Worm (Caenorhabditis elegans) whole organism, mixed stage, embryonic: ENCODE measurements around the gene C36B7.6.

Experiments
- M03D4.4 ChIP-seq: sonication (generic microtip); optimal IDR thresholded peaks from 2 replicates; lab custom pipeline; 2017; ENCODE audit warnings: mild to moderate bottlenecking, missing genetic modification characterization, missing compliant biosample characterization
- bed-3 ChIP-seq: fragments of 200-800 bp; sonication (Bioruptor generic); optimal IDR thresholded peaks from 3 replicates; lab custom pipeline; 2018; ENCODE audit warnings: mild to moderate bottlenecking, missing genetic modification characterization, moderate library complexity, missing compliant biosample characterization
- blmp-1 ChIP-seq: fragments of 150-350 bp; optimal IDR thresholded peaks from 2 replicates; lab custom pipeline; 2014; ENCODE audit warnings: missing biosample characterization, missing genetic modification characterization
- ceh-39 ChIP-seq: fragments of 150-350 bp; optimal IDR thresholded peaks from 2 replicates; lab custom pipeline; 2014; ENCODE audit warnings: missing biosample characterization, missing genetic modification characterization
- ceh-43 ChIP-seq: fragments of 200-800 bp; sonication (Bioruptor generic); optimal IDR thresholded peaks from 2 replicates; lab custom pipeline; 2018; ENCODE audit warnings: mild to moderate bottlenecking, missing genetic modification characterization, moderate library complexity, missing compliant biosample characterization
- ceh-83 ChIP-seq: fragments of 200-800 bp; sonication (Bioruptor generic); optimal IDR thresholded peaks from 2 replicates; lab custom pipeline; 2018; ENCODE audit warnings: mild to moderate bottlenecking, missing genetic modification characterization, missing compliant biosample characterization
- cnd-1 ChIP-seq: fragments of 200-800 bp; sonication (Bioruptor generic); optimal IDR thresholded peaks from 2 replicates; lab custom pipeline; 2018; ENCODE audit warnings: mild to moderate bottlenecking, missing genetic modification characterization, missing compliant biosample characterization
- drap-1 ChIP-seq: fragments of 200-800 bp; sonication (Bioruptor generic); optimal IDR thresholded peaks from 3 replicates; lab custom pipeline; 2018; ENCODE audit warnings: mild to moderate bottlenecking, missing genetic modification characterization, missing compliant biosample characterization
- elt-1 ChIP-seq: sonication (generic microtip); optimal IDR thresholded peaks from 2 replicates; lab custom pipeline; 2017; ENCODE audit warnings: missing genetic modification characterization, mild to moderate bottlenecking, missing compliant biosample characterization, antibody characterized with exemption, moderate library complexity, borderline replicate concordance; ENCODE audit not compliant: insufficient read depth
- elt-3 ChIP-seq: fragments of 150-350 bp; optimal IDR thresholded peaks from 2 replicates; lab custom pipeline; 2014; ENCODE audit warnings: missing biosample characterization, missing genetic modification characterization
- flh-1 ChIP-seq: fragments of 200-800 bp; sonication (Bioruptor generic); optimal IDR thresholded peaks from 2 replicates; lab custom pipeline; 2018; ENCODE audit warnings: mild to moderate bottlenecking, missing genetic modification characterization, moderate library complexity, missing compliant biosample characterization
- ham-2 ChIP-seq: fragments of 200-800 bp; sonication (Bioruptor generic); optimal IDR thresholded peaks from 2 replicates; lab custom pipeline; 2018; ENCODE audit warnings: mild to moderate bottlenecking, missing genetic modification characterization, missing compliant biosample characterization
- hlh-1 ChIP-seq: fragments of 150-350 bp; optimal IDR thresholded peaks from 2 replicates; lab custom pipeline; 2014; ENCODE audit warnings: missing biosample characterization, missing genetic modification reagents, missing genetic modification characterization
- lin-13 ChIP-seq: fragments of 150-350 bp; optimal IDR thresholded peaks from 2 replicates; lab custom pipeline; 2014; ENCODE audit warnings: missing biosample characterization, missing genetic modification characterization
- lin-32 ChIP-seq: fragments of 200-800 bp; sonication (Bioruptor generic); optimal IDR thresholded peaks from 2 replicates; lab custom pipeline; 2018; ENCODE audit warnings: mild to moderate bottlenecking, missing genetic modification characterization, missing compliant biosample characterization
- lsy-2 ChIP-seq: fragments of 150-350 bp; optimal IDR thresholded peaks from 2 replicates; lab custom pipeline; 2014; ENCODE audit warnings: missing biosample characterization, missing genetic modification characterization
- mab-5 ChIP-seq: fragments of 150-350 bp; optimal IDR thresholded peaks from 2 replicates; lab custom pipeline; 2014; ENCODE audit warnings: missing biosample characterization, missing genetic modification characterization
- mep-1 ChIP-seq: fragments of 150-350 bp; optimal IDR thresholded peaks from 2 replicates; lab custom pipeline; 2017; ENCODE audit warnings: missing biosample characterization, missing genetic modification reagents, missing genetic modification characterization, inconsistent platforms
- mls-2 ChIP-seq: sonication (generic microtip); optimal IDR thresholded peaks from 2 replicates; lab custom pipeline; 2016; ENCODE audit warnings: mild to moderate bottlenecking, missing genetic modification characterization, moderate library complexity, missing compliant biosample characterization
- nhr-12 ChIP-seq: fragments of 150-350 bp; optimal IDR thresholded peaks from 2 replicates; lab custom pipeline; 2014; ENCODE audit warnings: missing biosample characterization, missing genetic modification characterization
- nhr-2 ChIP-seq: fragments of 150-350 bp; optimal IDR thresholded peaks from 2 replicates; lab custom pipeline; 2014; ENCODE audit warnings: missing biosample characterization, missing genetic modification characterization
- nhr-237 ChIP-seq: fragments of 150-350 bp; optimal IDR thresholded peaks from 2 replicates; lab custom pipeline; 2014; ENCODE audit warnings: missing biosample characterization, missing genetic modification characterization
- nhr-28 ChIP-seq: fragments of 150-350 bp; optimal IDR thresholded peaks from 2 replicates; lab custom pipeline; 2014; ENCODE audit warnings: missing biosample characterization, missing genetic modification characterization
- nhr-76 ChIP-seq: sonication (generic microtip); optimal IDR thresholded peaks from 2 replicates; lab custom pipeline; 2017; ENCODE audit warnings: missing biosample characterization, missing genetic modification characterization
- sem-2 ChIP-seq: fragments of 200-800 bp; sonication (Bioruptor generic); optimal IDR thresholded peaks from 2 replicates; lab custom pipeline; 2018; ENCODE audit warnings: mild to moderate bottlenecking, missing genetic modification characterization, missing compliant biosample characterization
- snpc-4 ChIP-seq: fragments of 150-350 bp; optimal IDR thresholded peaks from 2 replicates; lab custom pipeline; 2014; ENCODE audit warnings: missing biosample characterization, missing genetic modification characterization
- sptf-1 ChIP-seq: sonication (generic microtip); optimal IDR thresholded peaks from 2 replicates; lab custom pipeline; 2017; ENCODE audit warnings: mild to moderate bottlenecking, missing genetic modification characterization, moderate library complexity, missing compliant biosample characterization
- tbx-8 ChIP-seq: fragments of 200-800 bp; sonication (Bioruptor generic); optimal IDR thresholded peaks from 2 replicates; lab custom pipeline; 2018; ENCODE audit warnings: mild to moderate bottlenecking, missing genetic modification characterization, moderate library complexity, missing compliant biosample characterization
- unc-120 ChIP-seq: sonication (generic microtip); optimal IDR thresholded peaks from 2 replicates; lab custom pipeline; 2017; ENCODE audit warnings: missing genetic modification characterization, missing compliant biosample characterization; ENCODE audit not compliant: poor library complexity, severe bottlenecking
- unc-39 ChIP-seq: fragments of 150-350 bp; optimal IDR thresholded peaks from 2 replicates; lab custom pipeline; 2014; ENCODE audit warnings: missing biosample characterization, missing genetic modification characterization
- unc-62 ChIP-seq: fragments of 150-350 bp; optimal IDR thresholded peaks from 2 replicates; lab custom pipeline; 2014; ENCODE audit warnings: missing biosample characterization, missing genetic modification reagents, missing genetic modification characterization
- zip-8 ChIP-seq: fragments of 150-350 bp; optimal IDR thresholded peaks from 2 replicates; lab custom pipeline; 2014; ENCODE audit warnings: missing biosample characterization, missing genetic modification characterization

C36B7.6 gene

DNA sequence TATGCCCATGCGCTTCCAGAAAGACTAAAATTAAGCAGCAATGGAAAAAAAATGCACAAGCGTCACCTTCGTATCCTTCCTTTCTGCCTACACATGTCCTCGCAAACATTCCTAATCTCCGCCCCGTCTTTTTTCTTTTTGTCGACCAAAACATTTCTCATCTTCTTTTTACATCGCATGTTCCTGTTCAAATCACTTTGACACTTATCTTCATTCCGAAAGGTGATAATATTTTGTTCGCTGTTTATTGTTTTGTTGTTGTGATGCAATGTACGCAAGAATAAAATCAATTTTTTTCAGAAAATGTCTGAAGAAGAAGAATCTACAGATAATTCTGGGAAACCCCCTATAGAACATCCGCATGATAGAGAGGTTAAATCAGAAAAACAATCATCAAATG, 26.2 kb upstream of the C36B7.6 start, which contains the start of gene ist-1:
ist-1 (plus strand) TSS at position 301 of the 400 bp plus-strand sequence.
- TF ChIP-seq mab-5 (tag; lab: Kevin White, UChicago) = no peak
- no peak for TF ChIP-seq nhr-237 (tag; lab: Kevin White, UChicago)
- no peak for TF ChIP-seq nhr-2
- no peak for TF ChIP-seq ceh-83 (GFP tag; lab: Kevin White, UChicago)
- no peak for TF ChIP-seq hlh-1 (tag; lab: Kevin White, UChicago)
- no peak for TF ChIP-seq lin-32 (GFP tag; lab: Kevin White, UChicago)
- no peak for TF ChIP-seq nhr-76
- TF ChIP-seq zip-8 (tag; lab: Kevin White, UChicago) = no peak
- TF ChIP-seq ceh-39 (tag; lab: Kevin White, UChicago) = no peak
- no peak for TF ChIP-seq snpc-4 (tag; lab: Kevin White, UChicago)
- no peak for TF ChIP-seq ceh-43
- TF ChIP-seq unc-120 (tag; lab: Kevin White, UChicago) = no peak
- no peak for TF ChIP-seq cnd-1 (tag; lab: Kevin White, UChicago)
- no peak for TF ChIP-seq ham-2 (GFP tag; lab: Kevin White, UChicago)
- no peak for TF ChIP-seq unc-39
- no peak for TF ChIP-seq nhr-28 (tag; lab: Kevin White, UChicago)
- no peak for TF ChIP-seq elt-3 (tag; lab: Kevin White, UChicago)
- no peak for TF ChIP-seq flh-1 (GFP tag; lab: Kevin White, UChicago)

ce11 chrX:7125178-7125577, 25.0 kb upstream of the C36B7.6 start:
- TF ChIP-seq hlh-1 (tag; lab: Kevin White, UChicago) = no peak
- no peak for TF ChIP-seq ham-2 (GFP tag; lab: Kevin White, UChicago)
- TF ChIP-seq bed-3 (GFP tag; lab: Kevin White, UChicago) = no peak
- TF ChIP-seq zip-8 (tag; lab: Kevin White, UChicago) = no peak
- TF ChIP-seq lsy-2 (tag; lab: Kevin White, UChicago) = no peak
- no peak for TF ChIP-seq lin-13 (tag; lab: Kevin White, UChicago)
- no peak for TF ChIP-seq unc-120 (tag; lab: Kevin White, UChicago)
- TF ChIP-seq flh-1 (GFP tag; lab: Kevin White, UChicago) = no peak
- TF ChIP-seq nhr-28 (tag; lab: Kevin White, UChicago) = no peak
- TF ChIP-seq elt-3 (tag; lab: Kevin White, UChicago) = no peak
- no peak for TF ChIP-seq sptf-1 (tag; lab: Kevin White, UChicago)

- TF ChIP-seq mab-5 (tag; lab: Kevin White, UChicago) (no peak), nhr-12 (no peak)
- TF ChIP-seq, all 35 proteins: peak for 0
Observed at ce11 chrX:7124044-7124443, 23.9 kb upstream of the C36B7.6 start.

DNA sequence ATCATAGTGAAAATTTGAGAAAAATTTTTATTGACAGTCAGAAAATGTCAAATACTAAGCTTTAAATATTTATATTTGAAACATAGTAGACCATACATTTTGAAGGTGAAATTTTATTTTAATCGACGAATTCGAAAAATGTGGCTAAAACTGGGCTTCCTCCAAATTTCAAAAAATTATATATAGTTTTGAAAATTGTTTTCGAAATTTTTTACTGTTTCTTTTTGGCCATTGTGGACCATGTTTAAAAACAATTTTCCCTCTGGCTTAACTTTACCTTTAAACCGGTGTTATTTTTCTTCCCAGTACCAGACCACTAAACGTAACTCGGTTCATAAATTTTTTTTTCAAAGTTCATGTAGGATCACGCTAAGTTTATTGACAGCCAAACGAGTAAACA, 22.5 kb upstream of the C36B7.6 start:
- TF ChIP-seq elt-3 (tag; lab: Kevin White, UChicago) (no peak), unc-62 (no peak), elt-1 (tag; lab: Kevin White, UChicago) (no peak), lsy-2 (tag; lab: Kevin White, UChicago) (no peak), mls-2 (tag; lab: Kevin White, UChicago) (no peak), nhr-76 (no peak), M03D4.4 (tag; lab: Kevin White, UChicago) (no peak), flh-1 (GFP tag; lab: Kevin White, UChicago) (no peak), nhr-12 (no peak), sptf-1 (tag; lab: Kevin White, UChicago) (no peak), drap-1 (GFP tag; lab: Kevin White, UChicago) (no peak), hlh-1 (tag; lab: Kevin White, UChicago) (no peak), cnd-1 (tag; lab: Kevin White, UChicago) (no peak), ceh-43 (no peak), tbx-8 (no peak), bed-3 (GFP tag; lab: Kevin White, UChicago) (no peak), nhr-237 (tag; lab: Kevin White, UChicago) (no peak), ceh-39 (tag; lab: Kevin White, UChicago) (no peak), lin-13 (tag; lab: Kevin White, UChicago) (no peak)
- TF ChIP-seq, all 35 proteins: peak for 0

DNA sequence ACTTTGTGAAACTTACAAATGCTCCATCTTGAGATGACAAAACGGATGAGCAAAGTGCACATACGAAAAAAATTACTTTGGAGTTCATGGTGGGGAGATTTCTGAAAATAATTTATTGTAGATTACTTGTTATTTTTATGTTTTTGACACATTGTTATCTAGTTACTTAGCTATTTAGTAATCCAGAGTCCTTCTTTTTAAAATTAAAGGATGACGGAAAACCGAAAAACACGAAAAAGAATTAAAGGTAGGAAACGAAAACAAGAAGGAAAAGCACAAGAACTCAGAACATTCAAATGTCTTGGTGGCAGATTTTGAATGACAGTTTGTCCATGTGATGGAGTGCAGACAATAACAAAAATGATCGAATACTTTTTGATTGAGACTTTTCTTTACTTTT, 16.8 kb upstream of the C36B7.6 start, which contains the start of gene hen-1:
hen-1 (minus strand) TSS at position 101 of the 400 bp plus-strand sequence.
- TF ChIP-seq bed-3 (GFP tag; lab: Kevin White, UChicago) = no peak
- TF ChIP-seq unc-120 (tag; lab: Kevin White, UChicago) = no peak
- no peak for TF ChIP-seq lin-32 (GFP tag; lab: Kevin White, UChicago)
- TF ChIP-seq blmp-1 (tag; lab: Kevin White, UChicago) = no peak
- no peak for TF ChIP-seq mep-1
- TF ChIP-seq lsy-2 (tag; lab: Kevin White, UChicago) = no peak
- TF ChIP-seq nhr-237 (tag; lab: Kevin White, UChicago) = no peak
- no peak for TF ChIP-seq tbx-8
- no peak for TF ChIP-seq ceh-39 (tag; lab: Kevin White, UChicago)
- TF ChIP-seq elt-1 (tag; lab: Kevin White, UChicago) = no peak
- no peak for TF ChIP-seq sem-2 (GFP tag; lab: Kevin White, UChicago)
- no peak for TF ChIP-seq elt-3 (tag; lab: Kevin White, UChicago)
